Worm (Caenorhabditis elegans): ENCODE measurements around the gene cpt-2.

ce11 chrIV:11145929-11146339, 33.5 kb upstream of the cpt-2 start:
- TF ChIP-seq irx-1 (tag; optimal IDR thresholded peaks at IDR 0.05) (no peak), unc-62 (GFP tag; optimal IDR thresholded peaks at IDR 0.05) (no peak), ama-1 (optimal IDR thresholded peaks at IDR 0.05) (no peak), isw-1 (GFP tag; IDR thresholded peaks at IDR 0.05) (no peak), ceh-82 (tag; optimal IDR thresholded peaks at IDR 0.05) (no peak), lin-14 (GFP tag; optimal IDR thresholded peaks at IDR 0.05) (no peak), swsn-7 (tag; optimal IDR thresholded peaks at IDR 0.05) (no peak), mdl-1 (tag; optimal IDR thresholded peaks at IDR 0.05) (no peak), aha-1 (tag; optimal IDR thresholded peaks at IDR 0.05) (no peak), Y116A8C.19 (tag; optimal IDR thresholded peaks at IDR 0.05; ENCODE audit: borderline replicate concordance) (no peak), fos-1 (tag; optimal IDR thresholded peaks at IDR 0.05) (no peak), aly-2 (tag; optimal IDR thresholded peaks at IDR 0.05) (no peak), lin-39 (tag; optimal IDR thresholded peaks at IDR 0.05) (no peak), jun-1 (tag; optimal IDR thresholded peaks at IDR 0.05) (no peak)
